Fruit fly (Drosophila melanogaster) whole organism, wandering third instar larva: ENCODE results near the gene CG1674.

ENCODE experiments used
- Dfd ChIP-seq: fragments of >200 bp; optimal IDR thresholded peaks from 2 replicates; lab custom pipeline; 2017; ENCODE audit warnings: missing biosample characterization, missing genetic modification characterization
- Hnf4 ChIP-seq: fragments of 200-800 bp; sonication (Bioruptor generic); optimal IDR thresholded peaks from 2 replicates; lab custom pipeline; 2016; ENCODE audit warnings: missing biosample characterization, mild to moderate bottlenecking, missing genetic modification characterization
- Myc ChIP-seq: fragments of >200 bp; optimal IDR thresholded peaks from 2 replicates; lab custom pipeline; 2017
- dl ChIP-seq, 2 experiments: fragments of 175-275, 200-275 bp in 1 of 2; fragments of 200-275 bp in 1 of 2; sonication (Bioruptor generic); optimal IDR thresholded peaks; lab custom pipeline; 2018; ENCODE audit warnings: mild to moderate bottlenecking in 2 of 2, missing biosample characterization in 2 of 2, missing genetic modification characterization in 2 of 2, moderate library complexity in 2 of 2; ENCODE audit not compliant: partially characterized antibody in 2 of 2, insufficient read depth in 1 of 2
- dmrt93B ChIP-seq: fragments of 200-800 bp; sonication (Bioruptor generic); optimal IDR thresholded peaks from 2 replicates; lab custom pipeline; 2018; ENCODE audit warnings: missing biosample characterization, mild to moderate bottlenecking, missing genetic modification characterization
- foxo ChIP-seq, 2 experiments: fragments of 200-800 bp; sonication (Bioruptor generic); optimal IDR thresholded peaks; 2 replicates in 1 of 2; 3 replicates in 1 of 2; lab custom pipeline; 2016 to 2017; ENCODE audit warnings: missing biosample characterization in 2 of 2, missing genetic modification characterization in 2 of 2
- h ChIP-seq: fragments of 200-800 bp; sonication (Bioruptor generic); optimal IDR thresholded peaks from 3 replicates; lab custom pipeline; 2016; ENCODE audit warnings: missing biosample characterization, mild to moderate bottlenecking, missing genetic modification characterization
- pan ChIP-seq: fragments of >200 bp; optimal IDR thresholded peaks from 2 replicates; lab custom pipeline; 2017
- psq ChIP-seq: fragments of 200-800 bp; sonication (Bioruptor generic); optimal IDR thresholded peaks from 3 replicates; lab custom pipeline; 2017; ENCODE audit warnings: missing biosample characterization, mild to moderate bottlenecking, missing genetic modification characterization, moderate library complexity
- rgr ChIP-seq: fragments of 200-800 bp; sonication (Bioruptor generic); optimal IDR thresholded peaks from 3 replicates; lab custom pipeline; 2016; ENCODE audit warnings: missing biosample characterization, mild to moderate bottlenecking, missing genetic modification characterization
- sv ChIP-seq: fragments of 200-800 bp; sonication (Bioruptor generic); optimal IDR thresholded peaks from 3 replicates; lab custom pipeline; 2016; ENCODE audit warnings: missing biosample characterization, missing genetic modification characterization
- usp ChIP-seq: fragments of >200 bp; optimal IDR thresholded peaks from 2 replicates; lab custom pipeline; 2017; ENCODE audit warnings: missing biosample characterization, missing genetic modification characterization

DNA sequence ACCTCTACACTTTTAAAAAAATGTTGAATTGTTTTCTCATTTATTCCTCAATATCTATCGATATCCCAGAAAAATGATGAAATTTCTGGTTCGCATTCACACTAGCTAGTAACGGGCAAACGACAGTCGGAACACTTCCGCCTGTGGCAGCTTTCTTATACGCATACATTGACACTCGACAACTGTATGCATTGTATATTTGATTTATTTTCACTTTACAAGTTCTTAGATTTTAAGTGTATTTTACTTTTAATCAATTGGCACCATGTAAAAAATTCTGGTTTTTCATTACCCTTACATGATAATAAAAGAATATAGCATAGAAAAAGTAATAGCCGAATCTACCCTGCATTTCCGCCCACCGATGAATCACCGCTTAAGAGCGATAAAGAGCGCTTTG is 49.8 kb upstream of the CG1674 start:
- TF ChIP-seq usp (GFP tag; lab: Kevin White, UChicago) (no peak), foxo (GFP tag; optimal IDR thresholded peaks at IDR 0.05; lab: Kevin White, UChicago) (no peak), pan (lab: Kevin White, UChicago) (no peak), sv (GFP tag; lab: Kevin White, UChicago) (no peak), rgr (GFP tag; lab: Kevin White, UChicago) (no peak), h (GFP tag; lab: Kevin White, UChicago) (no peak), Hnf4 (GFP tag; lab: Kevin White, UChicago) (no peak), Myc (lab: Kevin White, UChicago) (no peak), Dfd (GFP tag; lab: Kevin White, UChicago) (no peak), psq (GFP tag; lab: Kevin White, UChicago) (no peak), dmrt93B (no peak), dl (GFP tag; optimal IDR thresholded peaks at IDR 0.05; lab: Kevin White, UChicago; ENCODE audit: insufficient read depth in 1 of 2, partially characterized antibody in 2 of 2) (no peak)
